Fruit fly (Drosophila melanogaster) ovary, adult (tissue): Measurements from ENCODE around the gene CG31913.

Experiments
- CG17801 ChIP-seq: fragments of 200-800 bp; optimal IDR thresholded peaks from 2 replicates; lab custom pipeline; 2019; ENCODE audit warnings: missing biosample characterization, mild to moderate bottlenecking, missing genetic modification characterization, moderate library complexity; ENCODE audit not compliant: partially characterized antibody

The CG31913 gene

dm6 chr2L:5783731-5784130 lies at the start of gene CG31913:
TSS of gene CG31913 (plus strand) at chr2L:5784031.
- TF ChIP-seq CG17801 (GFP tag; lab: Kevin White, UChicago) = no peak

- TF ChIP-seq CG17801 (GFP tag; lab: Kevin White, UChicago) = no peak
These were observed 43.1 kb upstream of the CG31913 start for dm6 chr2L:5740740-5741139.

- TF ChIP-seq CG17801 (GFP tag; lab: Kevin White, UChicago) = no peak
These were observed 42.7 kb upstream of the CG31913 start, which contains the start of gene CG11147 for dm6 chr2L:5741144-5741543. TSS of gene CG11147 (minus strand) at chr2L:5741244.

- TF ChIP-seq CG17801 (GFP tag; lab: Kevin White, UChicago) = no peak
These were observed 41.4 kb upstream of the CG31913 start for dm6 chr2L:5742437-5742836.

dm6 chr2L:5743537-5744148 lies 40.2 kb upstream of the CG31913 start:
- TF ChIP-seq CG17801 (GFP tag; lab: Kevin White, UChicago) = peak; percentile 19

- TF ChIP-seq CG17801 (GFP tag; lab: Kevin White, UChicago) = no peak
These were observed 38.0 kb upstream of the CG31913 start, which contains the start of gene CG11029 for dm6 chr2L:5745857-5746256. TSS of gene CG11029 (plus strand) at chr2L:5746157.

dm6 chr2L:5748188-5748587 lies 35.6 kb upstream of the CG31913 start:
- TF ChIP-seq CG17801 (GFP tag; lab: Kevin White, UChicago) = no peak

- TF ChIP-seq CG17801 (GFP tag; lab: Kevin White, UChicago) = no peak
These were observed 32.4 kb upstream of the CG31913 start for dm6 chr2L:5751448-5751847.

dm6 chr2L:5765139-5765538 lies 18.7 kb upstream of the CG31913 start:
- no peak for TF ChIP-seq CG17801 (GFP tag; lab: Kevin White, UChicago)

- TF ChIP-seq CG17801 (GFP tag; lab: Kevin White, UChicago) = no peak
These were observed 17.8 kb upstream of the CG31913 start, which contains the start of gene obst-E for dm6 chr2L:5766042-5766441. TSS of gene obst-E (minus strand) at chr2L:5766142.

- TF ChIP-seq CG17801 (GFP tag; lab: Kevin White, UChicago) = no peak
These were observed 17.3 kb upstream of the CG31913 start for dm6 chr2L:5766498-5767008.

dm6 chr2L:5771179-5771578 lies 12.7 kb upstream of the CG31913 start:
- TF ChIP-seq CG17801 (GFP tag; lab: Kevin White, UChicago) = no peak

dm6 chr2L:5772262-5772661 lies 11.6 kb upstream of the CG31913 start:
- TF ChIP-seq CG17801 (GFP tag; lab: Kevin White, UChicago) = no peak

- no peak for TF ChIP-seq CG17801 (GFP tag; lab: Kevin White, UChicago)
These were observed 5.7 kb upstream of the CG31913 start for dm6 chr2L:5778157-5778556.

- no peak for TF ChIP-seq CG17801 (GFP tag; lab: Kevin White, UChicago)
These were observed 3.1 kb upstream of the CG31913 start for dm6 chr2L:5780703-5781102.

dm6 chr2L:5781181-5781580 lies 2.6 kb upstream of the CG31913 start:
- TF ChIP-seq CG17801 (GFP tag; lab: Kevin White, UChicago) = no peak
